Worm (Caenorhabditis elegans) whole organism, midembryonic: Measurements from ENCODE around the gene clp-1.

Experiments
- T22C8.4 ChIP-seq: fragments of 200-800 bp; sonication (Bioruptor generic); IDR thresholded peaks from 2 replicates; pipeline ENCODE4 v1.3.6; 2022; ENCODE audit warnings: missing genetic modification characterization, missing compliant biosample characterization
- cog-1 ChIP-seq: sonication (generic microtip); optimal IDR thresholded peaks from 2 replicates; lab custom pipeline; 2016; ENCODE audit warnings: missing genetic modification characterization, missing compliant biosample characterization
- flt-1 ChIP-seq: fragments of 200-800 bp; sonication (Bioruptor generic); IDR thresholded peaks from 2 replicates; pipeline ENCODE4 v1.3.6; 2022; ENCODE audit warnings: missing genetic modification characterization, missing compliant biosample characterization
- klf-2 ChIP-seq: fragments of 200-800 bp; sonication (Bioruptor generic); conservative IDR thresholded peaks from 2 replicates; pipeline ENCODE4 v1.3.6; 2022; ENCODE audit warnings: missing genetic modification reagents, missing genetic modification characterization, missing compliant biosample characterization
- med-1 ChIP-seq: sonication (generic microtip); optimal IDR thresholded peaks from 2 replicates; lab custom pipeline; 2017; ENCODE audit warnings: missing genetic modification characterization, mild to moderate bottlenecking, missing compliant biosample characterization, antibody characterized with exemption, missing genetic modification reagents; ENCODE audit not compliant: insufficient read depth
- ref-1 ChIP-seq: fragments of 200-800 bp; sonication (Bioruptor generic); conservative IDR thresholded peaks from 2 replicates; pipeline ENCODE4 v1.3.6; 2022; ENCODE audit warnings: missing genetic modification reagents, missing genetic modification characterization, missing compliant biosample characterization
- tab-1 ChIP-seq: fragments of 200-800 bp; sonication (Bioruptor generic); IDR thresholded peaks from 2 replicates; pipeline ENCODE4 v1.3.6; 2022; ENCODE audit warnings: missing genetic modification characterization, missing compliant biosample characterization
- ztf-23 ChIP-seq: fragments of 200-800 bp; sonication (Bioruptor generic); IDR thresholded peaks from 2 replicates; pipeline ENCODE4 v1.3.6; 2022; ENCODE audit warnings: missing genetic modification reagents, missing genetic modification characterization, missing compliant biosample characterization
- ztf-29 ChIP-seq: fragments of 200-800 bp; sonication (Bioruptor generic); IDR thresholded peaks from 2 replicates; pipeline ENCODE4 v1.3.6; 2022; ENCODE audit warnings: missing genetic modification reagents, missing genetic modification characterization, missing compliant biosample characterization

clp-1 gene

ce11 chrIII:8020823-8021332 is 41.1 kb downstream of the clp-1 start, which contains the start of gene lin-36:
Gene lin-36, minus strand, starts transcription at chrIII:8020873.
- TF ChIP-seq ztf-23 (GFP tag; lab: Robert Waterston, UW) (peak; percentile 53; the same call in 1 of the 2 replicates), med-1 (GFP tag; lab: Kevin White, UChicago) (no peak), cog-1 (tag; lab: Kevin White, UChicago) (peak; percentile 84), ref-1 (GFP tag; lab: Robert Waterston, UW) (no peak), T22C8.4 (GFP tag; lab: Robert Waterston, UW) (peak; percentile 90), flt-1 (GFP tag; lab: Robert Waterston, UW) (peak; percentile 48; the same call in 1 of the 2 replicates), tab-1 (GFP tag; lab: Robert Waterston, UW) (no peak)

- TF ChIP-seq flt-1 (GFP tag; lab: Robert Waterston, UW) (no peak), T22C8.4 (GFP tag; lab: Robert Waterston, UW) (no peak), cog-1 (tag; lab: Kevin White, UChicago) (no peak), ref-1 (GFP tag; lab: Robert Waterston, UW) (no peak), ztf-29 (GFP tag; lab: Robert Waterston, UW) (no peak), med-1 (GFP tag; lab: Kevin White, UChicago) (no peak), ztf-23 (GFP tag; lab: Robert Waterston, UW) (no peak), tab-1 (GFP tag; lab: Robert Waterston, UW) (no peak)
Observed at ce11 chrIII:8022077-8022476, 42.3 kb downstream of the clp-1 start, which contains the start of gene F44B9.2. Gene F44B9.2, plus strand, starts transcription at chrIII:8022463.

- TF ChIP-seq cog-1 (tag; lab: Kevin White, UChicago) (no peak), T22C8.4 (GFP tag; lab: Robert Waterston, UW) (no peak), ref-1 (GFP tag; lab: Robert Waterston, UW) (no peak), flt-1 (GFP tag; lab: Robert Waterston, UW) (no peak), ztf-23 (GFP tag; lab: Robert Waterston, UW) (no peak), med-1 (GFP tag; lab: Kevin White, UChicago) (no peak)
Observed at ce11 chrIII:8027942-8028341, 48.2 kb downstream of the clp-1 start, which contains the start of gene mdt-30. Gene mdt-30, minus strand, starts transcription at chrIII:8028042.

- TF ChIP-seq med-1 (GFP tag; lab: Kevin White, UChicago) (no peak), tab-1 (GFP tag; lab: Robert Waterston, UW) (no peak), ref-1 (GFP tag; lab: Robert Waterston, UW) (no peak), flt-1 (GFP tag; lab: Robert Waterston, UW) (no peak), T22C8.4 (GFP tag; lab: Robert Waterston, UW) (no peak), ztf-29 (GFP tag; lab: Robert Waterston, UW) (no peak), cog-1 (tag; lab: Kevin White, UChicago) (no peak), ztf-23 (GFP tag; lab: Robert Waterston, UW) (no peak), klf-2 (no peak)
Observed at ce11 chrIII:8029487-8029886, 49.7 kb downstream of the clp-1 start, which contains the start of gene F44B9.8. Gene F44B9.8, minus strand, starts transcription at chrIII:8029649.

- no peak for TF ChIP-seq klf-2
- TF ChIP-seq ztf-29 (GFP tag; lab: Robert Waterston, UW), result no peak
- no peak for TF ChIP-seq flt-1 (GFP tag; lab: Robert Waterston, UW)
- no peak for TF ChIP-seq med-1 (GFP tag; lab: Kevin White, UChicago)
- no peak for TF ChIP-seq ztf-23 (GFP tag; lab: Robert Waterston, UW)
- TF ChIP-seq T22C8.4 (GFP tag; lab: Robert Waterston, UW), result no peak
- TF ChIP-seq cog-1 (tag; lab: Kevin White, UChicago), result no peak
- TF ChIP-seq tab-1 (GFP tag; lab: Robert Waterston, UW), result no peak
- no peak for TF ChIP-seq ref-1 (GFP tag; lab: Robert Waterston, UW)
Observed at ce11 chrIII:8030963-8031362, 51.2 kb downstream of the clp-1 start, which contains the start of gene F44B9.9. Gene F44B9.9, minus strand, starts transcription at chrIII:8031063.

ce11 chrIII:8033534-8033933 is 53.8 kb downstream of the clp-1 start, which contains the start of gene F44B9.10:
Gene F44B9.10, minus strand, starts transcription at chrIII:8033634.
- TF ChIP-seq flt-1 (GFP tag; lab: Robert Waterston, UW), result no peak
- TF ChIP-seq tab-1 (GFP tag; lab: Robert Waterston, UW), result no peak
- no peak for TF ChIP-seq ref-1 (GFP tag; lab: Robert Waterston, UW)
- no peak for TF ChIP-seq ztf-23 (GFP tag; lab: Robert Waterston, UW)
